Comparison of ENCODE assay signal across 1 fruit fly cellular context in genomic region chr3L:1320230-1320930, dm6.
TF ChIP-seq lines count a peak whose summit lies in the region.

No protein-coding gene starts in this region.

TF ChIP-seq in whole organism, embryonic, 481 proteins besides CTCF, POLR2A, EP300 and RAD21 (continued from another document):
- no peak for TF ChIP-seq bowl (GFP tag; IDR thresholded peaks at IDR 0.05; lab: Robert Waterston, UW)
- peak; percentile 5 for TF ChIP-seq CG13424 (tag; optimal IDR thresholded peaks at IDR 0.05; lab: Kevin White, UChicago)
- peak; percentile 48 for TF ChIP-seq row (GFP tag; IDR thresholded peaks at IDR 0.05; lab: Robert Waterston, UW)
- no peak for TF ChIP-seq Opbp (GFP tag; IDR thresholded peaks at IDR 0.05; lab: Robert Waterston, UW; ENCODE audit: partially characterized antibody)
- TF ChIP-seq CG10366 (GFP tag; IDR thresholded peaks at IDR 0.05; lab: Robert Waterston, UW) = peak; percentile 46
- TF ChIP-seq CG8281 (tag; optimal IDR thresholded peaks at IDR 0.05; lab: Kevin White, UChicago) = no peak
- peak; percentile 48 for TF ChIP-seq mirr (GFP tag; optimal IDR thresholded peaks at IDR 0.05; lab: Kevin White, UChicago)
- peak; percentile 7 for TF ChIP-seq phol (tag; optimal IDR thresholded peaks at IDR 0.05; lab: Kevin White, UChicago)
- TF ChIP-seq Dbx (GFP tag; IDR thresholded peaks at IDR 0.05; lab: Robert Waterston, UW) = 0 out of 3 replicates have a peak, but pooled peaks have one; percentile 24
- TF ChIP-seq so (GFP tag; IDR thresholded peaks at IDR 0.05; lab: Robert Waterston, UW) = no peak
- TF ChIP-seq Sox102F (GFP tag; optimal IDR thresholded peaks at IDR 0.05; lab: Kevin White, UChicago) = peak; percentile 31
- TF ChIP-seq CG11723 (GFP tag; optimal IDR thresholded peaks at IDR 0.05; lab: Kevin White, UChicago) = no peak
- no peak for TF ChIP-seq Stat92E (GFP tag; optimal IDR thresholded peaks at IDR 0.05; lab: Kevin White, UChicago)
- TF ChIP-seq unpg (GFP tag; optimal IDR thresholded peaks at IDR 0.05; lab: Kevin White, UChicago) = peak; percentile 8
- TF ChIP-seq CG32772 (GFP tag; IDR thresholded peaks at IDR 0.05; lab: Robert Waterston, UW) = no peak
- TF ChIP-seq CG13287 (GFP tag; IDR thresholded peaks at IDR 0.05; lab: Robert Waterston, UW; ENCODE audit: partially characterized antibody) = no peak
- TF ChIP-seq ac (GFP tag; optimal IDR thresholded peaks at IDR 0.05; lab: Kevin White, UChicago) = no peak
- TF ChIP-seq CG2678 (tag; optimal IDR thresholded peaks at IDR 0.05; lab: Kevin White, UChicago) = peak; percentile 49
- peak; percentile 9 for TF ChIP-seq sug (tag; optimal IDR thresholded peaks at IDR 0.05; lab: Kevin White, UChicago)
- TF ChIP-seq CG8478 (optimal IDR thresholded peaks at IDR 0.05; lab: Kevin White, UChicago) = no peak
- peak; percentile 40 for TF ChIP-seq gem (tag; optimal IDR thresholded peaks at IDR 0.05; lab: Kevin White, UChicago)
- peak; percentile 38 for TF ChIP-seq CG7839 (tag; optimal IDR thresholded peaks at IDR 0.05; lab: Kevin White, UChicago)
- TF ChIP-seq mam (GFP tag; optimal IDR thresholded peaks at IDR 0.05; lab: Kevin White, UChicago) = peak; percentile 22
- TF ChIP-seq Rfx (GFP tag; IDR thresholded peaks at IDR 0.05; lab: Robert Waterston, UW) = no peak; the same call in 1 of the 2 replicates
- peak; percentile 39 for TF ChIP-seq CG15601 (tag; optimal IDR thresholded peaks at IDR 0.05; lab: Kevin White, UChicago)
- no peak for TF ChIP-seq Doc3 (GFP tag; IDR thresholded peaks at IDR 0.05; lab: Robert Waterston, UW; ENCODE audit: partially characterized antibody)
- peak; percentile 23 for TF ChIP-seq dmrt99B (tag; optimal IDR thresholded peaks at IDR 0.05; lab: Kevin White, UChicago)
- TF ChIP-seq CG31441 (GFP tag; IDR thresholded peaks at IDR 0.05; lab: Robert Waterston, UW) = 0 out of 2 replicates have a peak, but pooled peaks have one; percentile 20
- no peak for TF ChIP-seq fd64A (GFP tag; optimal IDR thresholded peaks at IDR 0.05; lab: Kevin White, UChicago)
- TF ChIP-seq prd (optimal IDR thresholded peaks at IDR 0.05; lab: Kevin White, UChicago) = no peak
- peak; percentile 14; the same call in 1 of the 3 replicates for TF ChIP-seq prd (GFP tag; IDR thresholded peaks at IDR 0.05; lab: Robert Waterston, UW)
- TF ChIP-seq Chrac-16 (GFP tag; optimal IDR thresholded peaks at IDR 0.05; lab: Kevin White, UChicago) = no peak
- TF ChIP-seq CG17361 (GFP tag; IDR thresholded peaks at IDR 0.05; lab: Robert Waterston, UW) = 0 out of 3 replicates have a peak, but pooled peaks have one; percentile 23
- no peak for TF ChIP-seq CkIIα-i1 (GFP tag; IDR thresholded peaks at IDR 0.05; lab: Robert Waterston, UW)
- peak; percentile 37 for TF ChIP-seq grau (tag; optimal IDR thresholded peaks at IDR 0.05; lab: Kevin White, UChicago)
- TF ChIP-seq HLH3B (GFP tag; IDR thresholded peaks at IDR 0.05; lab: Robert Waterston, UW) = 0 out of 2 replicates have a peak, but pooled peaks have one; percentile 26
- peak; percentile 29; the same call in 1 of the 2 replicates for TF ChIP-seq slbo (GFP tag; IDR thresholded peaks at IDR 0.05; lab: Robert Waterston, UW)
- TF ChIP-seq lilli (GFP tag; optimal IDR thresholded peaks at IDR 0.05; lab: Kevin White, UChicago) = peak; percentile 25
